Worm (Caenorhabditis elegans) whole organism, midembryonic: Measurements from ENCODE around the gene btb-2.

Experiments used
- T22C8.4 ChIP-seq: fragments of 200-800 bp; sonication (Bioruptor generic); IDR thresholded peaks from 2 replicates; pipeline ENCODE4 v1.3.6; 2022; ENCODE audit warnings: missing genetic modification characterization, missing compliant biosample characterization
- cog-1 ChIP-seq: sonication (generic microtip); optimal IDR thresholded peaks from 2 replicates; lab custom pipeline; 2016; ENCODE audit warnings: missing genetic modification characterization, missing compliant biosample characterization
- flt-1 ChIP-seq: fragments of 200-800 bp; sonication (Bioruptor generic); IDR thresholded peaks from 2 replicates; pipeline ENCODE4 v1.3.6; 2022; ENCODE audit warnings: missing genetic modification characterization, missing compliant biosample characterization
- ref-1 ChIP-seq: fragments of 200-800 bp; sonication (Bioruptor generic); conservative IDR thresholded peaks from 2 replicates; pipeline ENCODE4 v1.3.6; 2022; ENCODE audit warnings: missing genetic modification reagents, missing genetic modification characterization, missing compliant biosample characterization
- tab-1 ChIP-seq: fragments of 200-800 bp; sonication (Bioruptor generic); IDR thresholded peaks from 2 replicates; pipeline ENCODE4 v1.3.6; 2022; ENCODE audit warnings: missing genetic modification characterization, missing compliant biosample characterization
- ztf-29 ChIP-seq: fragments of 200-800 bp; sonication (Bioruptor generic); IDR thresholded peaks from 2 replicates; pipeline ENCODE4 v1.3.6; 2022; ENCODE audit warnings: missing genetic modification reagents, missing genetic modification characterization, missing compliant biosample characterization

ce11 chrII:6391195-6391594, 10.6 kb upstream of the btb-2 start, which contains the start of gene F58F12.3:
- TF ChIP-seq tab-1 (GFP tag; lab: Robert Waterston, UW): no peak
- no peak for TF ChIP-seq ref-1 (GFP tag; lab: Robert Waterston, UW)
- TF ChIP-seq flt-1 (GFP tag; lab: Robert Waterston, UW): no peak
- TF ChIP-seq T22C8.4 (GFP tag; lab: Robert Waterston, UW): no peak
- no peak for TF ChIP-seq cog-1 (tag; lab: Kevin White, UChicago)
- no peak for TF ChIP-seq ztf-29 (GFP tag; lab: Robert Waterston, UW)
